Worm (Caenorhabditis elegans): ENCODE data around the gene gid-8.

DNA sequence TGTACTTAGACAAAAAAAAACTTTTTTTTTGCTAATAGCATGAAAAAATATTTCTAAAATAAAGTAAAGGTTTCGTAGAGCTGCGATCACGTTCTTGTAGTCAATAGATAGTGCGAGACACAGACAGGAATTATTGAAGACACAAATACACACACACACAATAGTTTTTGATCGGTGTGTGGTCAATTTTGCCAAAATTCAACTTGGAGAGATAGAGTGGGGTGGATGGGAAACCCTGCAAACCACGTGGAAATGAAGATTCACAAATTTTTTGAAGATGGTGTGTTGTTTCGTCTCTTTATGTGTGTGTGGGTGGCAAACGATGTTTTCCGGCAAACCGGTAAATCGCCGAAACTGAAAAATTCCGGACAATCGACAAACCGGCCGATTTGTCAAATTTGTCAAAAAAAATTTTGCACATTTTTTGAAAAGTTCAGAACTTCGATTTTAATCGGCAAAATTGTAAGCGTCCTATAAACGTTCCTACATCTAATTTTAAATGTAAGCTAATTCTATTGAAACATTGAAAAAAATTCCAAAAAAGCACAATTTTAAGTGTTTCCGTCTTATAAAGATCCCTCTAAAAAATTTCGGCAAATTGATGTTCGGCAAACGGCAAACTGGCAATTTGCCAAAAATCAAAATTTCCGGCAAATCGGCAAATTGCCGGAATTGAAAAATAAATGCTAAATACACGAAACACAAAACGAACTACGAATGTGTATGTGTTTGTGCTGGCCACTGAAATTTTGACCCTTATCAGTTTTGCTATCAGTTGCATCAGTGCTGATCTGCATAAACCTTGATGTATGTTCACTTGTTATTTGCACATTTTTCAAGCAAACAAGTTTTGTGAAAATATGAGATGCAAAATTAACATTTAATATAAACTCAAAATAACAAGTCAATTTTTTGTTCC lies 34.8 kb upstream of the gid-8 start:
- TF ChIP-seq ztf-4 (tag; optimal IDR thresholded peaks at IDR 0.05) (no peak), jun-1 (tag; optimal IDR thresholded peaks at IDR 0.05) (no peak), egl-27 (tag; optimal IDR thresholded peaks at IDR 0.05) (no peak), nhr-76 (tag; optimal IDR thresholded peaks at IDR 0.05) (no peak), nhr-12 (tag; optimal IDR thresholded peaks at IDR 0.05) (no peak), nhr-237 (tag; optimal IDR thresholded peaks at IDR 0.05) (no peak), ets-5 (GFP tag; IDR thresholded peaks at IDR 0.05) (no peak), skn-1 (tag; optimal IDR thresholded peaks at IDR 0.05) (no peak), nhr-77 (tag; optimal IDR thresholded peaks at IDR 0.05) (no peak), lin-15B (tag; optimal IDR thresholded peaks at IDR 0.05) (no peak), sox-4 (tag; optimal IDR thresholded peaks at IDR 0.05) (no peak)

All from whole organism, L1 larva.